Worm (Caenorhabditis elegans): Measurements from ENCODE around the gene rack-1.

The rack-1 gene

DNA sequence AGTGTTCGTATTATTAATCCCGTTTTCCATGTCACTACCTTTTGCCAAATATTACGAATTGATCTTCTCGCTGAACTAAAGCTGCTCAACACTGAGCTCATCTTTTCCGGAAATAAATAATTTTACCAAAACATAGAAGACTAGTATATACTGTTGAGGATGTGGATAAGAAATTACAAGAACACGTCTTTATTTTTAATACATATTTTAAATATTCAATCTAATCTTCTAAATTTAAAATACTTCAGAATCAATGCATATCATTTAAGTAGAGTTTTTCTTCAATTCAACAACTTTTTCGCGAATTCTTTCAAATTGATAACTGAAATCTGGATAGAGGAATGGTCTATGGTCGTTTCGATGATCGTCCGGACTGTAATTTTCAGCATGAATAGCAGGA, 38.3 kb downstream of the rack-1 start, which contains the start of gene abt-1:
TSS of gene abt-1 (minus strand) at position 101 of the 400 bp plus-strand sequence.
- no peak for TF ChIP-seq blmp-1 (tag; optimal IDR thresholded peaks at IDR 0.05; ENCODE audit: insufficient read depth)
- no peak for TF ChIP-seq elt-3 (tag; optimal IDR thresholded peaks at IDR 0.05)
- no peak for TF ChIP-seq elt-1 (tag; optimal IDR thresholded peaks at IDR 0.05)
- TF ChIP-seq crh-2 (tag; optimal IDR thresholded peaks at IDR 0.05): no peak
- TF ChIP-seq peb-1 (tag; optimal IDR thresholded peaks at IDR 0.05): no peak
- no peak for TF ChIP-seq sma-9 (GFP tag; optimal IDR thresholded peaks at IDR 0.05)
- TF ChIP-seq sma-9 (tag; optimal IDR thresholded peaks at IDR 0.05): no peak
- no peak for TF ChIP-seq lin-39 (tag; optimal IDR thresholded peaks at IDR 0.05)
- no peak for TF ChIP-seq nhr-129 (tag; optimal IDR thresholded peaks at IDR 0.05)
- no peak for TF ChIP-seq egl-27 (tag; optimal IDR thresholded peaks at IDR 0.05)
- no peak for TF ChIP-seq nhr-25 (tag; optimal IDR thresholded peaks at IDR 0.05)
- no peak for TF ChIP-seq aly-2 (tag; optimal IDR thresholded peaks at IDR 0.05)
- TF ChIP-seq ceh-16 (tag; optimal IDR thresholded peaks at IDR 0.05): no peak
- TF ChIP-seq nhr-12 (tag; optimal IDR thresholded peaks at IDR 0.05): no peak
- no peak for TF ChIP-seq unc-55 (GFP tag; optimal IDR thresholded peaks at IDR 0.05)
- TF ChIP-seq nhr-237 (tag; optimal IDR thresholded peaks at IDR 0.05): no peak
- no peak for TF ChIP-seq sem-4 (tag; optimal IDR thresholded peaks at IDR 0.05)
- TF ChIP-seq ztf-1 (GFP tag; conservative IDR thresholded peaks at IDR 0.05): no peak
- TF ChIP-seq ztf-4 (tag; optimal IDR thresholded peaks at IDR 0.05): no peak

DNA sequence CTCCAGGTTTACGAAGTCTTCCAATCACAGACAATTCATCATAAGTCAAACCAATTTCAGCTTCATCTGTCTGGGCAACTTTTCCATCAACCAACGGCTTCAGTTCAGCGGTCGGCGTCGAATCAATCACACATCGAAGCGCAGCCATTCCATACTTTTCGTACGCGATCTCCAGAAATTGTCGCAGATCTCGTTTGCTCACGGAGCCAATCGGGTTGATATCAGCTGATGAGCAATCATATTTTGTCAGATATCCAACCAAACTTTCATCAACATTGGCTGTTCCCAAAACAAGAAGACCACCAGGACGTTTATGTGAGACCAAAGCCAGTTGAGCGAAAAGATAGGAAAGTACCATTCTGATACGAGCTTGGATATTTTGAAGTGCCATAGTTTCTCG, 38.9 kb downstream of the rack-1 start:
- TF ChIP-seq peb-1 (tag; optimal IDR thresholded peaks at IDR 0.05) (no peak), Y55F3AM.14 (GFP tag; optimal IDR thresholded peaks at IDR 0.05) (no peak), skn-1 (tag; optimal IDR thresholded peaks at IDR 0.05) (no peak)

DNA sequence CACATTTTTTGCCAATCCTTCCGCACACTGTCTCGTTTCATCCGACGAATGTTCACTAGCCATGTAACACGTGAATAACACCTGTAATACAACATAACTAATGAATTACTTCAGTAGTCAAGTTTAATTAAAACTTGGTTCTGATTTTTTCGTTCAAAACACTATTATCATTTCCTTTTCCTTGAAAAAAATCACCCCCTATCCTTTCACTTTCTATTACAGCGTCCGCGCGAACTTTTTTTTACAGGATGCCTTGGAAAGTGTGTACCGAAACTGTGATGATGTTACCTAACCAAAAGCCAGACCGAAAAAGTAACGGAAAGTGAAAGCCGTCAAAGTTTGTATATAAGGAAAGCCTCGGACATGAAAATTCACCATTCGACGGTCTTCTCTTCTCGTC, 39.6 kb downstream of the rack-1 start, which contains the start of gene col-124:
TSS of gene col-124 (plus strand) at position 374 of the 400 bp plus-strand sequence.
- TF ChIP-seq mdl-1 (tag; optimal IDR thresholded peaks at IDR 0.05) (no peak), peb-1 (tag; optimal IDR thresholded peaks at IDR 0.05) (no peak), nhr-129 (tag; optimal IDR thresholded peaks at IDR 0.05) (no peak), sem-4 (tag; optimal IDR thresholded peaks at IDR 0.05) (no peak), lin-13 (GFP tag; optimal IDR thresholded peaks at IDR 0.05) (no peak), blmp-1 (tag; optimal IDR thresholded peaks at IDR 0.05; ENCODE audit: insufficient read depth) (no peak), ZK546.5 (tag; optimal IDR thresholded peaks at IDR 0.05) (no peak), R02D3.7 (tag; optimal IDR thresholded peaks at IDR 0.05) (no peak), nhr-10 (tag; optimal IDR thresholded peaks at IDR 0.05) (no peak), nhr-11 (tag; optimal IDR thresholded peaks at IDR 0.05) (no peak), nhr-21 (tag; optimal IDR thresholded peaks at IDR 0.05) (no peak), egl-27 (tag; optimal IDR thresholded peaks at IDR 0.05) (no peak), mbf-1 (tag; optimal IDR thresholded peaks at IDR 0.05) (no peak)

DNA sequence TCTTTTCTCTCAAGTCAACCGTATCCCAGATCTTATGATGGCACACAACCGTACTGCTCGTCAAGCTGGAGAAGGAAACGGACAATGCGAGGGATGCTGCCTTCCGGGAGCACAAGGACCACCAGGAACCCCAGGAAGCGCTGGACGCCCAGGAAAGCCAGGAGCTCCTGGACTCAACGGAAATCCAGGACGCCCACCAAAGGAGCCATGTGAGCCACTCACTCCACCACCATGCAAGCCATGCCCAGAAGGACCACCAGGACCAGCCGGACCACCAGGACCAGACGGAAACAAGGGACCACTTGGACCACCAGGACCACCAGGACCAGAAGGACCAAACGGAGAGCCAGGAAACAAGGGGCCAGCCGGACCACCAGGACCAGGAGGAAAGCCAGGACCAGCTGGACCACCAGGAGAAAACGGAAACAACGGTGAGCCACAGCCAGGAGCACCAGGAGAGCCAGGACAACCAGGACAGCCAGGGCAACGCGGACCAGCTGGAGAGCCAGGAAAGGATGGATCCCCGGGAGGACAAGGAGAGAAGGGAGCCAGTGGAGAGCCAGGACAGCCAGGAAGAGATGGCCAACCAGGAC, 40.3 kb downstream of the rack-1 start:
- TF ChIP-seq lin-13 (GFP tag; optimal IDR thresholded peaks at IDR 0.05): no peak
- TF ChIP-seq elt-1 (tag; optimal IDR thresholded peaks at IDR 0.05): no peak
- no peak for TF ChIP-seq nhr-77 (tag; optimal IDR thresholded peaks at IDR 0.05)
- TF ChIP-seq mbf-1 (tag; optimal IDR thresholded peaks at IDR 0.05): no peak
- no peak for TF ChIP-seq ceh-16 (tag; optimal IDR thresholded peaks at IDR 0.05)
- no peak for TF ChIP-seq nhr-6 (tag; optimal IDR thresholded peaks at IDR 0.05)
- TF ChIP-seq ztf-1 (GFP tag; conservative IDR thresholded peaks at IDR 0.05): no peak
- TF ChIP-seq fos-1 (tag; optimal IDR thresholded peaks at IDR 0.05): no peak
- no peak for TF ChIP-seq gmeb-1 (tag; optimal IDR thresholded peaks at IDR 0.05)
- TF ChIP-seq unc-62 (GFP tag; optimal IDR thresholded peaks at IDR 0.05): no peak
- no peak for TF ChIP-seq ZK546.5 (tag; optimal IDR thresholded peaks at IDR 0.05)
- no peak for TF ChIP-seq ceh-82 (tag; optimal IDR thresholded peaks at IDR 0.05)
- no peak for TF ChIP-seq lin-39 (tag; optimal IDR thresholded peaks at IDR 0.05)
- TF ChIP-seq unc-39 (tag; optimal IDR thresholded peaks at IDR 0.05): no peak

DNA sequence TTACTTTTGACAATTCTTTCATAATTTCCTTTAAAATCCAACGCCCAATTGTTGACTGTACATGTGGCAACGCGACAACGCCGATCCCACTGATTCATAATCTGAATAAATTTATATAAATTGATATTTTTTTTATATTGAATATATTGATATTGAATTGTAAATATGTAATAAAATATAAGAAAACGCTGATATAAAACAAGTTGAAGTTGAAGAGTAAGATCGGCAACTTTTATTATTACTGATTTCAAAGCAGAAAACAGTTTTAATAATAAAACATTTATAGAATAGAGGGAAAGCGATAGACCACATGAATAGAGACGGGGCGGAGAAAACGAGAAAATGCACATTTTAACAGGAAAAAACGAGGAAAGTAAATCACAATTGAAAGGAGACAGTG, 42.7 kb downstream of the rack-1 start, which contains the start of gene qns-1:
TSS of gene qns-1 (minus strand) at position 101 of the 400 bp plus-strand sequence.
- TF ChIP-seq lin-13 (GFP tag; optimal IDR thresholded peaks at IDR 0.05) (no peak), aly-2 (tag; optimal IDR thresholded peaks at IDR 0.05) (no peak), nhr-6 (tag; optimal IDR thresholded peaks at IDR 0.05) (no peak), nhr-10 (tag; optimal IDR thresholded peaks at IDR 0.05) (no peak), nhr-237 (tag; optimal IDR thresholded peaks at IDR 0.05) (no peak), ztf-1 (GFP tag; conservative IDR thresholded peaks at IDR 0.05) (no peak), zag-1 (tag; optimal IDR thresholded peaks at IDR 0.05) (no peak), gmeb-1 (tag; optimal IDR thresholded peaks at IDR 0.05) (no peak), nhr-129 (tag; optimal IDR thresholded peaks at IDR 0.05) (no peak), F13H6.1 (tag; optimal IDR thresholded peaks at IDR 0.05) (no peak)

All from whole organism, L2 larva.